Worm (Caenorhabditis elegans) whole organism, L4 larva: ENCODE measurements around the gene shc-2.

Source experiments
- Y48G9A.11 ChIP-seq: fragments of 200-800 bp; sonication (Bioruptor generic); IDR thresholded peaks from 2 replicates; pipeline ENCODE4 v1.3.6; 2022; ENCODE audit warnings: missing genetic modification reagents, missing genetic modification characterization, missing compliant biosample characterization
- ces-1 ChIP-seq: fragments of 150-350 bp; sonication (generic microtip); optimal IDR thresholded peaks from 4 replicates; lab custom pipeline; 2014; ENCODE audit warnings: missing biosample characterization, missing genetic modification reagents, missing genetic modification characterization
- lin-1 ChIP-seq: fragments of 200-800 bp; sonication (Bioruptor generic); IDR thresholded peaks from 2 replicates; pipeline ENCODE4 v1.3.6; 2022; ENCODE audit warnings: missing genetic modification reagents, missing genetic modification characterization, missing compliant biosample characterization
- nhr-48 ChIP-seq: sonication (generic microtip); optimal IDR thresholded peaks from 2 replicates; lab custom pipeline; 2016; ENCODE audit warnings: mild to moderate bottlenecking, missing genetic modification characterization, missing compliant biosample characterization

DNA sequence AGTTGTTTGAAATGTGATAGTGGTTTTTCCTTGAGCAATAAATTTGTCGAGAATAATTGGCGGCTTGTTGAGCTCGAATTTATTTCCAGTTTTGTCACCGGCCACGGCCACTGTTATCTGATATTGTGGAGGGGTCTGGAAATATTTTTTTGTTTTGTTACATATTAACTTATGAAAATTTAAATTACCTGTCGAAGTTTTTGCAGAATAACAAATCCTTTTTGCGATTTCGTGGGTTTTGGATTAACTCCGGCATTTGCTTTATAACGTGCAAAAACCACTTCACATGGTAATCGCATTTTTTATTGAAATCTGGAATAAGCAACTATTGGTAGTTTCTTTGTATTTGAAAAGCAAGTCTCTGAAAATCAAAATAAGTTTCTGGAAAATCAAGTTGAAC lies 67.2 kb downstream of the shc-2 start, which contains the start of gene lrr-1:
- no peak for TF ChIP-seq ces-1 (GFP tag; lab: Kevin White, UChicago)
- TF ChIP-seq nhr-48 (tag; lab: Kevin White, UChicago), result no peak
- no peak for TF ChIP-seq Y48G9A.11
- TF ChIP-seq lin-1, result no peak
